Worm (Caenorhabditis elegans): ENCODE data around the gene mltn-1.

- TF ChIP-seq elt-2 (tag; optimal IDR thresholded peaks at IDR 0.05), result no peak
- no peak for TF ChIP-seq hlh-13 (GFP tag; optimal IDR thresholded peaks at IDR 0.05)
Observed at ce11 chrII:13187188-13187587, 42.2 kb upstream of the mltn-1 start, which contains the start of gene mecr-1.

Measured in whole organism, late embryonic.